Fruit fly (Drosophila melanogaster) whole organism, embryonic: ENCODE results near the gene wek.

Experiments
- Aef1 ChIP-seq: fragments of 200-800 bp; sonication (Bioruptor generic); IDR thresholded peaks from 3 replicates; pipeline ENCODE4 v1.3.6; 2022; ENCODE audit warnings: missing biosample characterization, missing genetic modification characterization
- CG10431 ChIP-seq: fragments of 200-800 bp; sonication (Bioruptor generic); optimal IDR thresholded peaks from 3 replicates; lab custom pipeline; 2018; ENCODE audit warnings: missing biosample characterization, mild to moderate bottlenecking, missing genetic modification characterization
- CG10959 ChIP-seq: fragments of 200-800 bp; sonication (Bioruptor generic); IDR thresholded peaks from 2 replicates; pipeline ENCODE4 v1.3.6; 2022; ENCODE audit warnings: missing biosample characterization, missing genetic modification characterization
- CG13287 ChIP-seq: fragments of 200-800 bp; sonication (Bioruptor generic); IDR thresholded peaks from 2 replicates; pipeline ENCODE4 v1.3.6; 2022; ENCODE audit warnings: missing biosample characterization, missing genetic modification characterization; ENCODE audit not compliant: partially characterized antibody
- CG14667 ChIP-seq: fragments of 200-800 bp; sonication (Bioruptor generic); IDR thresholded peaks from 2 replicates; pipeline ENCODE4 v1.3.6; 2022; ENCODE audit warnings: missing biosample characterization, missing genetic modification characterization
- CG15601 ChIP-seq: fragments of 200-800 bp; sonication (Bioruptor generic); optimal IDR thresholded peaks from 3 replicates; lab custom pipeline; 2019; ENCODE audit warnings: missing biosample characterization, mild to moderate bottlenecking, missing genetic modification characterization, moderate library complexity
- CG1647 ChIP-seq: fragments of 200-800 bp; sonication (Bioruptor generic); optimal IDR thresholded peaks from 3 replicates; lab custom pipeline; 2016; ENCODE audit warnings: missing biosample characterization, missing genetic modification characterization
- CG16863 ChIP-seq: fragments of 200-800 bp; sonication (Bioruptor generic); optimal IDR thresholded peaks from 3 replicates; lab custom pipeline; 2016; ENCODE audit warnings: missing biosample characterization, missing genetic modification characterization
- CG3163 ChIP-seq: fragments of 200-800 bp; sonication (Bioruptor generic); optimal IDR thresholded peaks from 3 replicates; lab custom pipeline; 2016; ENCODE audit warnings: missing biosample characterization, missing genetic modification characterization
- CG34376 ChIP-seq: fragments of 200-800 bp; sonication (Bioruptor generic); optimal IDR thresholded peaks from 2 replicates; lab custom pipeline; 2018; ENCODE audit warnings: missing biosample characterization, mild to moderate bottlenecking, missing genetic modification characterization
- CG6272 ChIP-seq: fragments of 200-800 bp; sonication (Bioruptor generic); IDR thresholded peaks from 2 replicates; pipeline ENCODE4 v1.3.6; 2022; ENCODE audit warnings: missing biosample characterization, missing genetic modification characterization
- CG6791 ChIP-seq: fragments of 200-800 bp; sonication (Bioruptor generic); IDR thresholded peaks from 3 replicates; pipeline ENCODE4 v1.3.6; 2022; ENCODE audit warnings: missing biosample characterization, missing genetic modification characterization; ENCODE audit not compliant: partially characterized antibody
- Dek ChIP-seq: fragments of 200-800 bp; sonication (Bioruptor generic); optimal IDR thresholded peaks from 3 replicates; lab custom pipeline; 2019; ENCODE audit warnings: missing biosample characterization, mild to moderate bottlenecking, missing genetic modification characterization, moderate library complexity
- Dp ChIP-seq: fragments of 200-800 bp; sonication (Bioruptor generic); optimal IDR thresholded peaks from 2 replicates; lab custom pipeline; 2018; ENCODE audit warnings: missing biosample characterization, mild to moderate bottlenecking, missing genetic modification characterization, moderate library complexity
- Eip74EF ChIP-seq, 2 experiments: fragments of 200-800 bp in 1 of 2; fragments of >200 bp in 1 of 2; sonication (Bioruptor generic) in 1 of 2; optimal IDR thresholded peaks; 2 replicates each; lab custom pipeline; 2017 to 2019; ENCODE audit warnings: missing biosample characterization in 2 of 2, missing genetic modification characterization in 2 of 2, mild to moderate bottlenecking in 1 of 2, moderate library complexity in 1 of 2
- Elba2 ChIP-seq: fragments of 200-800 bp; sonication (Bioruptor generic); optimal IDR thresholded peaks from 3 replicates; lab custom pipeline; 2016; ENCODE audit warnings: missing biosample characterization, missing genetic modification characterization
- Hey ChIP-seq: fragments of 200-800 bp; sonication (Bioruptor generic); optimal IDR thresholded peaks from 3 replicates; lab custom pipeline; 2018; ENCODE audit warnings: missing biosample characterization, mild to moderate bottlenecking, missing genetic modification characterization
- Hsf ChIP-seq: fragments of 200-800 bp; sonication (Bioruptor generic); optimal IDR thresholded peaks from 3 replicates; lab custom pipeline; 2016; ENCODE audit warnings: missing biosample characterization, missing genetic modification characterization
- Max ChIP-seq: fragments of 200-800 bp; sonication (Bioruptor generic); optimal IDR thresholded peaks from 2 replicates; lab custom pipeline; 2016; ENCODE audit warnings: missing biosample characterization, mild to moderate bottlenecking, missing genetic modification characterization
- Mes4 ChIP-seq: fragments of 200-800 bp; sonication (Bioruptor generic); optimal IDR thresholded peaks from 2 replicates; lab custom pipeline; 2016; ENCODE audit warnings: missing biosample characterization, missing genetic modification characterization
- Ravus ChIP-seq: fragments of 200-800 bp; sonication (Bioruptor generic); IDR thresholded peaks from 2 replicates; pipeline ENCODE4 v1.3.6; 2022; ENCODE audit warnings: missing biosample characterization, missing genetic modification characterization
- Sox100B ChIP-seq: fragments of 200-800 bp; sonication (Bioruptor generic); optimal IDR thresholded peaks from 3 replicates; lab custom pipeline; 2018; ENCODE audit warnings: missing biosample characterization, mild to moderate bottlenecking, missing genetic modification characterization
- Spps ChIP-seq: fragments of 200-800 bp; sonication (Bioruptor generic); optimal IDR thresholded peaks from 2 replicates; lab custom pipeline; 2018; ENCODE audit warnings: missing biosample characterization, mild to moderate bottlenecking, missing genetic modification characterization
- Tbp ChIP-seq: fragments of >200 bp; optimal IDR thresholded peaks from 2 replicates; lab custom pipeline; 2018; ENCODE audit warnings: missing biosample characterization, missing genetic modification characterization
- Trl ChIP-seq, 3 experiments: fragments of >200 bp in 2 of 3; fragments of 200-800 bp in 1 of 3; sonication (Bioruptor generic) in 1 of 3; optimal IDR thresholded peaks; 2 replicates in 1 of 3; 3 replicates in 2 of 3; lab custom pipeline; 2016 to 2017; ENCODE audit warnings: missing biosample characterization in 1 of 3, missing genetic modification characterization in 1 of 3
- aop ChIP-seq: fragments of 200-800 bp; sonication (Bioruptor generic); IDR thresholded peaks from 2 replicates; pipeline ENCODE4 v1.3.6; 2022; ENCODE audit warnings: missing biosample characterization, missing genetic modification characterization
- ara ChIP-seq: fragments of 200-800 bp; sonication (Bioruptor generic); IDR thresholded peaks from 2 replicates; pipeline ENCODE4 v1.3.6; 2022; ENCODE audit warnings: missing biosample characterization, missing genetic modification characterization
- bbx ChIP-seq: fragments of 200-800 bp; sonication (Bioruptor generic); IDR thresholded peaks from 2 replicates; pipeline ENCODE4 v1.3.6; 2022; ENCODE audit warnings: missing biosample characterization, missing genetic modification characterization; ENCODE audit not compliant: partially characterized antibody
- cg ChIP-seq: fragments of 200-800 bp; sonication (Bioruptor generic); optimal IDR thresholded peaks from 3 replicates; lab custom pipeline; 2019; ENCODE audit warnings: missing biosample characterization, mild to moderate bottlenecking, missing genetic modification characterization, moderate library complexity
- chinmo ChIP-seq: fragments of 200-800 bp; sonication (Bioruptor generic); IDR thresholded peaks from 4 replicates; pipeline ENCODE4 v1.3.6; 2022; ENCODE audit warnings: missing biosample characterization, missing genetic modification characterization; ENCODE audit not compliant: partially characterized antibody
- corto ChIP-seq: fragments of 200-800 bp; sonication (Bioruptor generic); optimal IDR thresholded peaks from 2 replicates; lab custom pipeline; 2016; ENCODE audit warnings: missing biosample characterization, mild to moderate bottlenecking, missing genetic modification characterization, moderate library complexity
- croc ChIP-seq: fragments of 200-800 bp; sonication (Bioruptor generic); conservative IDR thresholded peaks from 3 replicates; pipeline ENCODE4 v1.3.6; 2022; ENCODE audit warnings: missing biosample characterization, missing genetic modification characterization
- crol ChIP-seq: fragments of 200-800 bp; sonication (Bioruptor generic); IDR thresholded peaks from 2 replicates; pipeline ENCODE4 v1.3.6; 2022; ENCODE audit warnings: missing biosample characterization, missing genetic modification characterization
- disco-r ChIP-seq: fragments of 200-800 bp; sonication (Bioruptor generic); optimal IDR thresholded peaks from 2 replicates; lab custom pipeline; 2016; ENCODE audit warnings: missing biosample characterization, missing genetic modification characterization
- fd96Cb ChIP-seq: fragments of 200-800 bp; sonication (Bioruptor generic); optimal IDR thresholded peaks from 2 replicates; lab custom pipeline; 2018; ENCODE audit warnings: missing biosample characterization, mild to moderate bottlenecking, missing genetic modification characterization, moderate library complexity
- h ChIP-seq: fragments of >200 bp; optimal IDR thresholded peaks from 2 replicates; lab custom pipeline; 2017
- hbn ChIP-seq: fragments of 200-800 bp; sonication (Bioruptor generic); IDR thresholded peaks from 2 replicates; pipeline ENCODE4 v1.3.6; 2022; ENCODE audit warnings: missing biosample characterization, missing genetic modification characterization; ENCODE audit not compliant: partially characterized antibody
- hth ChIP-seq: fragments of >200 bp; optimal IDR thresholded peaks from 2 replicates; lab custom pipeline; 2017; ENCODE audit warnings: inconsistent platforms
- jing ChIP-seq: fragments of 200-800 bp; sonication (Bioruptor generic); optimal IDR thresholded peaks from 2 replicates; lab custom pipeline; 2018; ENCODE audit warnings: missing biosample characterization, mild to moderate bottlenecking, missing genetic modification characterization
- lbe ChIP-seq: fragments of 200-800 bp; sonication (Bioruptor generic); optimal IDR thresholded peaks from 2 replicates; lab custom pipeline; 2016; ENCODE audit warnings: missing biosample characterization, mild to moderate bottlenecking, missing genetic modification characterization
- nerfin-1 ChIP-seq: fragments of 200-800 bp; sonication (Bioruptor generic); optimal IDR thresholded peaks from 3 replicates; lab custom pipeline; 2019; ENCODE audit warnings: missing biosample characterization, mild to moderate bottlenecking, missing genetic modification characterization, moderate library complexity
- onecut ChIP-seq: fragments of 200-800 bp; sonication (Bioruptor generic); IDR thresholded peaks from 2 replicates; pipeline ENCODE4 v1.3.6; 2022; ENCODE audit warnings: missing biosample characterization, missing genetic modification characterization
- org-1 ChIP-seq: fragments of 200-800 bp; sonication (Bioruptor generic); optimal IDR thresholded peaks from 2 replicates; lab custom pipeline; 2017; ENCODE audit warnings: missing biosample characterization, missing genetic modification characterization
- pfk ChIP-seq: fragments of 200-800 bp; sonication (Bioruptor generic); optimal IDR thresholded peaks from 2 replicates; lab custom pipeline; 2018; ENCODE audit warnings: missing biosample characterization, mild to moderate bottlenecking, missing genetic modification characterization, moderate library complexity
- pros ChIP-seq: fragments of 200-800 bp; sonication (Bioruptor generic); optimal IDR thresholded peaks from 3 replicates; lab custom pipeline; 2019; ENCODE audit warnings: missing biosample characterization, mild to moderate bottlenecking, missing genetic modification characterization, moderate library complexity
- sd ChIP-seq: fragments of 200-800 bp; sonication (Bioruptor generic); optimal IDR thresholded peaks from 3 replicates; lab custom pipeline; 2018; ENCODE audit warnings: missing biosample characterization, mild to moderate bottlenecking, missing genetic modification characterization, moderate library complexity
- sisA ChIP-seq: fragments of 200-800 bp; sonication (Bioruptor generic); IDR thresholded peaks from 2 replicates; pipeline ENCODE4 v1.3.6; 2022; ENCODE audit warnings: missing biosample characterization, missing genetic modification characterization
- tap ChIP-seq: fragments of 200-800 bp; optimal IDR thresholded peaks from 3 replicates; lab custom pipeline; 2019; ENCODE audit warnings: missing biosample characterization, mild to moderate bottlenecking, missing genetic modification characterization, moderate library complexity
- unpg ChIP-seq: fragments of 200-800 bp; sonication (Bioruptor generic); optimal IDR thresholded peaks from 3 replicates; lab custom pipeline; 2018; ENCODE audit warnings: missing biosample characterization, mild to moderate bottlenecking, missing genetic modification characterization, moderate library complexity

wek gene

DNA sequence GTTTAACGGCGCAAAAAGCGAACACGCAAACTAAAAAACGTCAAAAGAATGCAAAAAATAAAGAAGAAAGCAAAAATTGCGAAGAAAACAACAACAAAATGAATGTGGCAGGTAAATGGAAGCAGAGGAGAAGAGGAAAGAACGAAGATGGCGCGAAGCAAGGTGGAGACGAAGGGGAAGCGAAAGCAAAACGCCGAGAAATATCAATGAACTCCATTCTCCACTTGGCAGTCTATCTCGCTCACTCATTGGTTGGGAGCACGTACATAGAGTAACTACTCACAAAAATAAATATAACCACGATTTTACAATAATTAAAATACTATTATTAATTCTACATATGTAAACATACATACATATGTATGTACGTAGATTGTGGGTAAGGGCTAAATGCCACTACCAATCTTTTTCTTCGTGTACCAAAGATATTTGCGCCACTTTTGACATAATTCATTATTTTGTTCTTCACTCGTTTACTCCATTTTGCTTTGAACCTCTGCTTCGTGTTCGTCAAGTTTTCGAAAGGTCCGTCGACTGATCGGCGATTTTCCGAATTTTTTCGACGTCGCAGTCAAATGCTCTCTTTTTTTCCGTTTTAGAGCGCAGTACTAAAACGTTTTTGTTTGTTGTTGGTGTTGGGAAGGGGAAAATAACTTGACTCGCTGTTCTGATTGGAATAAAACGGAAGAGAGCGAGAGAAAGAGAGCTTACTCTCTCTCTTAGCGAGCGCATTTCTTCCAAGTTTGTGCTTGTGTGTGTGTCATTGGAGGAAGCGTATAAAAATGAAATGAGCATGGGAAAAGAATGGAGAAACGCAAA is 22.9 kb downstream of the wek start (continued):
- peak; percentile 39 for TF ChIP-seq corto
- no peak for TF ChIP-seq sisA (GFP tag; lab: Robert Waterston, UW)
- no peak for TF ChIP-seq CG14667 (GFP tag; lab: Robert Waterston, UW)
- no peak for TF ChIP-seq croc (GFP tag; lab: Robert Waterston, UW)
- TF ChIP-seq fd96Cb (tag; lab: Kevin White, UChicago) = no peak
- TF ChIP-seq Elba2 (GFP tag; lab: Kevin White, UChicago) = no peak
- TF ChIP-seq hbn (GFP tag; lab: Robert Waterston, UW) = 0 out of 2 replicates have a peak, but pooled peaks have one; percentile 23
- TF ChIP-seq CG10431 (GFP tag; lab: Kevin White, UChicago) = no peak
- TF ChIP-seq cg (GFP tag; lab: Kevin White, UChicago) = peak; percentile 66
- TF ChIP-seq Aef1 = no peak
- peak; percentile 19; the same call in 1 of the 3 replicates for TF ChIP-seq CG6791 (GFP tag; lab: Robert Waterston, UW)
- no peak for TF ChIP-seq Ravus (GFP tag; lab: Robert Waterston, UW)
- TF ChIP-seq CG1647 (GFP tag; lab: Kevin White, UChicago) = no peak
- peak; percentile 44 for TF ChIP-seq lbe
- no peak for TF ChIP-seq aop (GFP tag; lab: Robert Waterston, UW)
- peak; percentile 94 for TF ChIP-seq CG3163 (GFP tag; lab: Kevin White, UChicago)
- TF ChIP-seq disco-r (GFP tag; lab: Kevin White, UChicago) = no peak
- no peak for TF ChIP-seq Sox100B (GFP tag; lab: Kevin White, UChicago)
- peak; percentile 9; the same call in 1 of the 2 replicates for TF ChIP-seq CG13287
- TF ChIP-seq hth (lab: Kevin White, UChicago) = no peak
- TF ChIP-seq nerfin-1 (tag; lab: Kevin White, UChicago) = no peak
- no peak for TF ChIP-seq Tbp (GFP tag; lab: Kevin White, UChicago)
- TF ChIP-seq crol (GFP tag; lab: Robert Waterston, UW) = peak; percentile 49
- no peak for TF ChIP-seq CG15601
- no peak for TF ChIP-seq jing (GFP tag; lab: Kevin White, UChicago)
- TF ChIP-seq pfk = no peak
- no peak for TF ChIP-seq CG10959 (GFP tag; lab: Robert Waterston, UW)
- TF ChIP-seq Max = no peak
- no peak for TF ChIP-seq Spps (tag; lab: Kevin White, UChicago)
- no peak for TF ChIP-seq Hsf (GFP tag; lab: Kevin White, UChicago)
- no peak for TF ChIP-seq ara (GFP tag; lab: Robert Waterston, UW)
- TF ChIP-seq Hey (tag; lab: Kevin White, UChicago) = no peak
- peak; percentile 38 for TF ChIP-seq pros
- no peak for TF ChIP-seq onecut (GFP tag; lab: Robert Waterston, UW)
- no peak for TF ChIP-seq unpg (GFP tag; lab: Kevin White, UChicago)
- TF ChIP-seq Dp = peak; percentile 1
- TF ChIP-seq CG34376 = no peak
- no peak for TF ChIP-seq Dek (tag; lab: Kevin White, UChicago)
- no peak for TF ChIP-seq Mes4 (GFP tag; lab: Kevin White, UChicago)
- peak; percentile 37 for TF ChIP-seq sd (tag; lab: Kevin White, UChicago)
- peak; percentile 82 to 91 for TF ChIP-seq Trl (optimal IDR thresholded peaks at IDR 0.05; lab: Kevin White, UChicago)
- no peak for TF ChIP-seq Trl (GFP tag; optimal IDR thresholded peaks at IDR 0.05; lab: Kevin White, UChicago)
- TF ChIP-seq chinmo (GFP tag; lab: Robert Waterston, UW) = no peak
- no peak for TF ChIP-seq org-1 (GFP tag; lab: Kevin White, UChicago)
- TF ChIP-seq Eip74EF (GFP tag; optimal IDR thresholded peaks at IDR 0.05; lab: Kevin White, UChicago) = no peak
- TF ChIP-seq bbx (GFP tag; lab: Robert Waterston, UW) = 0 out of 2 replicates have a peak, but pooled peaks have one; percentile 13
- TF ChIP-seq tap (tag; lab: Kevin White, UChicago) = no peak
- TF ChIP-seq h (lab: Kevin White, UChicago) = no peak
- no peak for TF ChIP-seq CG6272 (GFP tag; lab: Robert Waterston, UW)
- no peak for TF ChIP-seq CG16863
